Worm (Caenorhabditis elegans) whole organism, mixed stage, embryonic: ENCODE measurements around the gene M03F4.6.

Experiments used
- M03D4.4 ChIP-seq: sonication (generic microtip); optimal IDR thresholded peaks from 2 replicates; lab custom pipeline; 2017; ENCODE audit warnings: mild to moderate bottlenecking, missing genetic modification characterization, missing compliant biosample characterization
- bed-3 ChIP-seq: fragments of 200-800 bp; sonication (Bioruptor generic); optimal IDR thresholded peaks from 3 replicates; lab custom pipeline; 2018; ENCODE audit warnings: mild to moderate bottlenecking, missing genetic modification characterization, moderate library complexity, missing compliant biosample characterization
- blmp-1 ChIP-seq: fragments of 150-350 bp; optimal IDR thresholded peaks from 2 replicates; lab custom pipeline; 2014; ENCODE audit warnings: missing biosample characterization, missing genetic modification characterization
- ceh-39 ChIP-seq: fragments of 150-350 bp; optimal IDR thresholded peaks from 2 replicates; lab custom pipeline; 2014; ENCODE audit warnings: missing biosample characterization, missing genetic modification characterization
- ceh-43 ChIP-seq: fragments of 200-800 bp; sonication (Bioruptor generic); optimal IDR thresholded peaks from 2 replicates; lab custom pipeline; 2018; ENCODE audit warnings: mild to moderate bottlenecking, missing genetic modification characterization, moderate library complexity, missing compliant biosample characterization
- ceh-83 ChIP-seq: fragments of 200-800 bp; sonication (Bioruptor generic); optimal IDR thresholded peaks from 2 replicates; lab custom pipeline; 2018; ENCODE audit warnings: mild to moderate bottlenecking, missing genetic modification characterization, missing compliant biosample characterization
- ces-1 ChIP-seq: fragments of 150-350 bp; optimal IDR thresholded peaks from 2 replicates; lab custom pipeline; 2014; ENCODE audit warnings: missing biosample characterization, missing genetic modification reagents, missing genetic modification characterization
- cnd-1 ChIP-seq: fragments of 200-800 bp; sonication (Bioruptor generic); optimal IDR thresholded peaks from 2 replicates; lab custom pipeline; 2018; ENCODE audit warnings: mild to moderate bottlenecking, missing genetic modification characterization, missing compliant biosample characterization
- drap-1 ChIP-seq: fragments of 200-800 bp; sonication (Bioruptor generic); optimal IDR thresholded peaks from 3 replicates; lab custom pipeline; 2018; ENCODE audit warnings: mild to moderate bottlenecking, missing genetic modification characterization, missing compliant biosample characterization
- elt-1 ChIP-seq: sonication (generic microtip); optimal IDR thresholded peaks from 2 replicates; lab custom pipeline; 2017; ENCODE audit warnings: missing genetic modification characterization, mild to moderate bottlenecking, missing compliant biosample characterization, antibody characterized with exemption, moderate library complexity, borderline replicate concordance; ENCODE audit not compliant: insufficient read depth
- elt-3 ChIP-seq: fragments of 150-350 bp; optimal IDR thresholded peaks from 2 replicates; lab custom pipeline; 2014; ENCODE audit warnings: missing biosample characterization, missing genetic modification characterization
- flh-1 ChIP-seq: fragments of 200-800 bp; sonication (Bioruptor generic); optimal IDR thresholded peaks from 2 replicates; lab custom pipeline; 2018; ENCODE audit warnings: mild to moderate bottlenecking, missing genetic modification characterization, moderate library complexity, missing compliant biosample characterization
- ham-2 ChIP-seq: fragments of 200-800 bp; sonication (Bioruptor generic); optimal IDR thresholded peaks from 2 replicates; lab custom pipeline; 2018; ENCODE audit warnings: mild to moderate bottlenecking, missing genetic modification characterization, missing compliant biosample characterization
- hlh-1 ChIP-seq: fragments of 150-350 bp; optimal IDR thresholded peaks from 2 replicates; lab custom pipeline; 2014; ENCODE audit warnings: missing biosample characterization, missing genetic modification reagents, missing genetic modification characterization
- lin-13 ChIP-seq: fragments of 150-350 bp; optimal IDR thresholded peaks from 2 replicates; lab custom pipeline; 2014; ENCODE audit warnings: missing biosample characterization, missing genetic modification characterization
- lin-32 ChIP-seq: fragments of 200-800 bp; sonication (Bioruptor generic); optimal IDR thresholded peaks from 2 replicates; lab custom pipeline; 2018; ENCODE audit warnings: mild to moderate bottlenecking, missing genetic modification characterization, missing compliant biosample characterization
- lsy-2 ChIP-seq: fragments of 150-350 bp; optimal IDR thresholded peaks from 2 replicates; lab custom pipeline; 2014; ENCODE audit warnings: missing biosample characterization, missing genetic modification characterization
- mab-5 ChIP-seq: fragments of 150-350 bp; optimal IDR thresholded peaks from 2 replicates; lab custom pipeline; 2014; ENCODE audit warnings: missing biosample characterization, missing genetic modification characterization
- mep-1 ChIP-seq: fragments of 150-350 bp; optimal IDR thresholded peaks from 2 replicates; lab custom pipeline; 2017; ENCODE audit warnings: missing biosample characterization, missing genetic modification reagents, missing genetic modification characterization, inconsistent platforms
- mls-2 ChIP-seq: sonication (generic microtip); optimal IDR thresholded peaks from 2 replicates; lab custom pipeline; 2016; ENCODE audit warnings: mild to moderate bottlenecking, missing genetic modification characterization, moderate library complexity, missing compliant biosample characterization
- nhr-12 ChIP-seq: fragments of 150-350 bp; optimal IDR thresholded peaks from 2 replicates; lab custom pipeline; 2014; ENCODE audit warnings: missing biosample characterization, missing genetic modification characterization
- nhr-2 ChIP-seq: fragments of 150-350 bp; optimal IDR thresholded peaks from 2 replicates; lab custom pipeline; 2014; ENCODE audit warnings: missing biosample characterization, missing genetic modification characterization
- nhr-237 ChIP-seq: fragments of 150-350 bp; optimal IDR thresholded peaks from 2 replicates; lab custom pipeline; 2014; ENCODE audit warnings: missing biosample characterization, missing genetic modification characterization
- nhr-28 ChIP-seq: fragments of 150-350 bp; optimal IDR thresholded peaks from 2 replicates; lab custom pipeline; 2014; ENCODE audit warnings: missing biosample characterization, missing genetic modification characterization
- nhr-76 ChIP-seq: sonication (generic microtip); optimal IDR thresholded peaks from 2 replicates; lab custom pipeline; 2017; ENCODE audit warnings: missing biosample characterization, missing genetic modification characterization
- pha-4 ChIP-seq: fragments of 150-350 bp; optimal IDR thresholded peaks from 2 replicates; lab custom pipeline; 2018; ENCODE audit warnings: missing biosample characterization, missing genetic modification reagents, missing genetic modification characterization
- sem-2 ChIP-seq: fragments of 200-800 bp; sonication (Bioruptor generic); optimal IDR thresholded peaks from 2 replicates; lab custom pipeline; 2018; ENCODE audit warnings: mild to moderate bottlenecking, missing genetic modification characterization, missing compliant biosample characterization
- snpc-4 ChIP-seq: fragments of 150-350 bp; optimal IDR thresholded peaks from 2 replicates; lab custom pipeline; 2014; ENCODE audit warnings: missing biosample characterization, missing genetic modification characterization
- sptf-1 ChIP-seq: sonication (generic microtip); optimal IDR thresholded peaks from 2 replicates; lab custom pipeline; 2017; ENCODE audit warnings: mild to moderate bottlenecking, missing genetic modification characterization, moderate library complexity, missing compliant biosample characterization
- tbx-8 ChIP-seq: fragments of 200-800 bp; sonication (Bioruptor generic); optimal IDR thresholded peaks from 2 replicates; lab custom pipeline; 2018; ENCODE audit warnings: mild to moderate bottlenecking, missing genetic modification characterization, moderate library complexity, missing compliant biosample characterization
- unc-120 ChIP-seq: sonication (generic microtip); optimal IDR thresholded peaks from 2 replicates; lab custom pipeline; 2017; ENCODE audit warnings: missing genetic modification characterization, missing compliant biosample characterization; ENCODE audit not compliant: poor library complexity, severe bottlenecking
- unc-39 ChIP-seq: fragments of 150-350 bp; optimal IDR thresholded peaks from 2 replicates; lab custom pipeline; 2014; ENCODE audit warnings: missing biosample characterization, missing genetic modification characterization
- unc-62 ChIP-seq: fragments of 150-350 bp; optimal IDR thresholded peaks from 2 replicates; lab custom pipeline; 2014; ENCODE audit warnings: missing biosample characterization, missing genetic modification reagents, missing genetic modification characterization
- zip-8 ChIP-seq: fragments of 150-350 bp; optimal IDR thresholded peaks from 2 replicates; lab custom pipeline; 2014; ENCODE audit warnings: missing biosample characterization, missing genetic modification characterization
- ztf-11 ChIP-seq: fragments of 150-350 bp; optimal IDR thresholded peaks from 2 replicates; lab custom pipeline; 2014; ENCODE audit warnings: missing biosample characterization, missing genetic modification characterization

M03F4.6 gene

ce11 chrX:4970863-4971345 is 1.8 kb upstream of the M03F4.6 start, which contains the start of gene calu-1:
calu-1 (minus strand) TSS chrX:4970913.
- TF ChIP-seq unc-120 (tag; lab: Kevin White, UChicago) (no peak), tbx-8 (GFP tag; lab: Kevin White, UChicago) (no peak), nhr-2 (no peak), unc-39 (tag; lab: Kevin White, UChicago) (no peak), ces-1 (no peak), ztf-11 (tag; lab: Kevin White, UChicago) (no peak), snpc-4 (tag; lab: Kevin White, UChicago) (no peak), cnd-1 (tag; lab: Kevin White, UChicago) (no peak), ceh-83 (GFP tag; lab: Kevin White, UChicago) (no peak), zip-8 (tag; lab: Kevin White, UChicago) (no peak), elt-3 (tag; lab: Kevin White, UChicago) (no peak)

ce11 chrX:4965592-4965991 is 3.5 kb downstream of the M03F4.6 start:
- TF ChIP-seq nhr-2 (no peak), unc-62 (GFP tag; lab: Kevin White, UChicago) (peak; percentile 90), unc-120 (tag; lab: Kevin White, UChicago) (peak; percentile 60)

ce11 chrX:4961681-4962656 is 7.2 kb downstream of the M03F4.6 start:
- TF ChIP-seq nhr-2 (peak; percentile 97), lin-13 (no peak), lin-32 (peak; percentile 7), bed-3 (GFP tag; lab: Kevin White, UChicago) (no peak), unc-39 (tag; lab: Kevin White, UChicago) (no peak), lsy-2 (peak; percentile 0), hlh-1 (tag; lab: Kevin White, UChicago) (no peak), elt-3 (tag; lab: Kevin White, UChicago) (no peak), drap-1 (GFP tag; lab: Kevin White, UChicago) (peak; percentile 8), ceh-43 (GFP tag; lab: Kevin White, UChicago) (no peak), elt-1 (tag; lab: Kevin White, UChicago) (no peak), unc-120 (tag; lab: Kevin White, UChicago) (peak; percentile 58), flh-1 (GFP tag; lab: Kevin White, UChicago) (no peak), tbx-8 (GFP tag; lab: Kevin White, UChicago) (no peak), ham-2 (GFP tag; lab: Kevin White, UChicago) (peak; percentile 97), sem-2 (GFP tag; lab: Kevin White, UChicago) (no peak), ces-1 (peak; percentile 80), mep-1 (peak; percentile 9), mab-5 (tag; lab: Kevin White, UChicago) (no peak), nhr-237 (tag; lab: Kevin White, UChicago) (peak; percentile 22), nhr-12 (tag; lab: Kevin White, UChicago) (no peak), ztf-11 (tag; lab: Kevin White, UChicago) (no peak), pha-4 (tag; lab: Kevin White, UChicago) (peak; percentile 79), zip-8 (tag; lab: Kevin White, UChicago) (no peak), mls-2 (tag; lab: Kevin White, UChicago) (peak; percentile 21), unc-62 (GFP tag; lab: Kevin White, UChicago) (peak; percentile 45), cnd-1 (tag; lab: Kevin White, UChicago) (peak; percentile 42), sptf-1 (tag; lab: Kevin White, UChicago) (peak; percentile 55), ceh-83 (GFP tag; lab: Kevin White, UChicago) (no peak), ceh-39 (no peak), snpc-4 (tag; lab: Kevin White, UChicago) (no peak), blmp-1 (no peak), nhr-76 (tag; lab: Kevin White, UChicago) (no peak), M03D4.4 (tag; lab: Kevin White, UChicago) (peak; percentile 71), nhr-28 (tag; lab: Kevin White, UChicago) (no peak)
